Worm (Caenorhabditis elegans) whole organism, mixed stage, embryonic: ENCODE data around the gene C07H6.2.

Source experiments
- bed-3 ChIP-seq: fragments of 200-800 bp; sonication (Bioruptor generic); optimal IDR thresholded peaks from 3 replicates; lab custom pipeline; 2018; ENCODE audit warnings: mild to moderate bottlenecking, missing genetic modification characterization, moderate library complexity, missing compliant biosample characterization
- blmp-1 ChIP-seq: fragments of 150-350 bp; optimal IDR thresholded peaks from 2 replicates; lab custom pipeline; 2014; ENCODE audit warnings: missing biosample characterization, missing genetic modification characterization
- ceh-39 ChIP-seq: fragments of 150-350 bp; optimal IDR thresholded peaks from 2 replicates; lab custom pipeline; 2014; ENCODE audit warnings: missing biosample characterization, missing genetic modification characterization
- ceh-43 ChIP-seq: fragments of 200-800 bp; sonication (Bioruptor generic); optimal IDR thresholded peaks from 2 replicates; lab custom pipeline; 2018; ENCODE audit warnings: mild to moderate bottlenecking, missing genetic modification characterization, moderate library complexity, missing compliant biosample characterization
- ceh-83 ChIP-seq: fragments of 200-800 bp; sonication (Bioruptor generic); optimal IDR thresholded peaks from 2 replicates; lab custom pipeline; 2018; ENCODE audit warnings: mild to moderate bottlenecking, missing genetic modification characterization, missing compliant biosample characterization
- ces-1 ChIP-seq: fragments of 150-350 bp; optimal IDR thresholded peaks from 2 replicates; lab custom pipeline; 2014; ENCODE audit warnings: missing biosample characterization, missing genetic modification reagents, missing genetic modification characterization
- cnd-1 ChIP-seq: fragments of 200-800 bp; sonication (Bioruptor generic); optimal IDR thresholded peaks from 2 replicates; lab custom pipeline; 2018; ENCODE audit warnings: mild to moderate bottlenecking, missing genetic modification characterization, missing compliant biosample characterization
- elt-1 ChIP-seq: sonication (generic microtip); optimal IDR thresholded peaks from 2 replicates; lab custom pipeline; 2017; ENCODE audit warnings: missing genetic modification characterization, mild to moderate bottlenecking, missing compliant biosample characterization, antibody characterized with exemption, moderate library complexity, borderline replicate concordance; ENCODE audit not compliant: insufficient read depth
- elt-3 ChIP-seq: fragments of 150-350 bp; optimal IDR thresholded peaks from 2 replicates; lab custom pipeline; 2014; ENCODE audit warnings: missing biosample characterization, missing genetic modification characterization
- flh-1 ChIP-seq: fragments of 200-800 bp; sonication (Bioruptor generic); optimal IDR thresholded peaks from 2 replicates; lab custom pipeline; 2018; ENCODE audit warnings: mild to moderate bottlenecking, missing genetic modification characterization, moderate library complexity, missing compliant biosample characterization
- ham-2 ChIP-seq: fragments of 200-800 bp; sonication (Bioruptor generic); optimal IDR thresholded peaks from 2 replicates; lab custom pipeline; 2018; ENCODE audit warnings: mild to moderate bottlenecking, missing genetic modification characterization, missing compliant biosample characterization
- hlh-1 ChIP-seq: fragments of 150-350 bp; optimal IDR thresholded peaks from 2 replicates; lab custom pipeline; 2014; ENCODE audit warnings: missing biosample characterization, missing genetic modification reagents, missing genetic modification characterization
- lin-13 ChIP-seq: fragments of 150-350 bp; optimal IDR thresholded peaks from 2 replicates; lab custom pipeline; 2014; ENCODE audit warnings: missing biosample characterization, missing genetic modification characterization
- lsy-2 ChIP-seq: fragments of 150-350 bp; optimal IDR thresholded peaks from 2 replicates; lab custom pipeline; 2014; ENCODE audit warnings: missing biosample characterization, missing genetic modification characterization
- mab-5 ChIP-seq: fragments of 150-350 bp; optimal IDR thresholded peaks from 2 replicates; lab custom pipeline; 2014; ENCODE audit warnings: missing biosample characterization, missing genetic modification characterization
- mep-1 ChIP-seq: fragments of 150-350 bp; optimal IDR thresholded peaks from 2 replicates; lab custom pipeline; 2017; ENCODE audit warnings: missing biosample characterization, missing genetic modification reagents, missing genetic modification characterization, inconsistent platforms
- nhr-12 ChIP-seq: fragments of 150-350 bp; optimal IDR thresholded peaks from 2 replicates; lab custom pipeline; 2014; ENCODE audit warnings: missing biosample characterization, missing genetic modification characterization
- nhr-237 ChIP-seq: fragments of 150-350 bp; optimal IDR thresholded peaks from 2 replicates; lab custom pipeline; 2014; ENCODE audit warnings: missing biosample characterization, missing genetic modification characterization
- nhr-28 ChIP-seq: fragments of 150-350 bp; optimal IDR thresholded peaks from 2 replicates; lab custom pipeline; 2014; ENCODE audit warnings: missing biosample characterization, missing genetic modification characterization
- nhr-76 ChIP-seq: sonication (generic microtip); optimal IDR thresholded peaks from 2 replicates; lab custom pipeline; 2017; ENCODE audit warnings: missing biosample characterization, missing genetic modification characterization
- pha-4 ChIP-seq: fragments of 150-350 bp; optimal IDR thresholded peaks from 2 replicates; lab custom pipeline; 2018; ENCODE audit warnings: missing biosample characterization, missing genetic modification reagents, missing genetic modification characterization
- sem-2 ChIP-seq: fragments of 200-800 bp; sonication (Bioruptor generic); optimal IDR thresholded peaks from 2 replicates; lab custom pipeline; 2018; ENCODE audit warnings: mild to moderate bottlenecking, missing genetic modification characterization, missing compliant biosample characterization
- sptf-1 ChIP-seq: sonication (generic microtip); optimal IDR thresholded peaks from 2 replicates; lab custom pipeline; 2017; ENCODE audit warnings: mild to moderate bottlenecking, missing genetic modification characterization, moderate library complexity, missing compliant biosample characterization
- tbx-8 ChIP-seq: fragments of 200-800 bp; sonication (Bioruptor generic); optimal IDR thresholded peaks from 2 replicates; lab custom pipeline; 2018; ENCODE audit warnings: mild to moderate bottlenecking, missing genetic modification characterization, moderate library complexity, missing compliant biosample characterization
- unc-120 ChIP-seq: sonication (generic microtip); optimal IDR thresholded peaks from 2 replicates; lab custom pipeline; 2017; ENCODE audit warnings: missing genetic modification characterization, missing compliant biosample characterization; ENCODE audit not compliant: poor library complexity, severe bottlenecking
- unc-39 ChIP-seq: fragments of 150-350 bp; optimal IDR thresholded peaks from 2 replicates; lab custom pipeline; 2014; ENCODE audit warnings: missing biosample characterization, missing genetic modification characterization
- unc-62 ChIP-seq: fragments of 150-350 bp; optimal IDR thresholded peaks from 2 replicates; lab custom pipeline; 2014; ENCODE audit warnings: missing biosample characterization, missing genetic modification reagents, missing genetic modification characterization
- zip-8 ChIP-seq: fragments of 150-350 bp; optimal IDR thresholded peaks from 2 replicates; lab custom pipeline; 2014; ENCODE audit warnings: missing biosample characterization, missing genetic modification characterization
- ztf-11 ChIP-seq: fragments of 150-350 bp; optimal IDR thresholded peaks from 2 replicates; lab custom pipeline; 2014; ENCODE audit warnings: missing biosample characterization, missing genetic modification characterization

The C07H6.2 gene

DNA sequence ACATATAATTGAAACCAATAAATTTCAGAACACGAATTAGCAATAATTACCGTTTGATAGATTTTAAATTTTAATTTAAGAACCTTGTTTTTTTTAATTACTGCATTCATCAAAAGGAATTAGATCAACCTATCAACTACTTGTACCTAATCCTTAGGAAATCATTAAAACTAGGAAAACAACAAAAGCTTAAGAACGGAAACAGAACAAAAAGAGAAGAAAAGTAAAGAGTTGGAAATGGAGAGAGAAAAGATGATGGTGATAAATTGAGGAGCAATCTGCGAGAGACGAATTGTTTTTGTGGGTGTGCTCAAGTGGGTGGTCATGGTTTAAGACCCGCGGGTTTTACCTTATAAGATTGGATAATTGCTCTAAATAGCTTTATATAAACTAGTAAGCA lies 14.5 kb downstream of the C07H6.2 start:
- TF ChIP-seq tbx-8 (GFP tag; lab: Kevin White, UChicago) (no peak), mab-5 (tag; lab: Kevin White, UChicago) (no peak), unc-120 (tag; lab: Kevin White, UChicago) (no peak)

DNA sequence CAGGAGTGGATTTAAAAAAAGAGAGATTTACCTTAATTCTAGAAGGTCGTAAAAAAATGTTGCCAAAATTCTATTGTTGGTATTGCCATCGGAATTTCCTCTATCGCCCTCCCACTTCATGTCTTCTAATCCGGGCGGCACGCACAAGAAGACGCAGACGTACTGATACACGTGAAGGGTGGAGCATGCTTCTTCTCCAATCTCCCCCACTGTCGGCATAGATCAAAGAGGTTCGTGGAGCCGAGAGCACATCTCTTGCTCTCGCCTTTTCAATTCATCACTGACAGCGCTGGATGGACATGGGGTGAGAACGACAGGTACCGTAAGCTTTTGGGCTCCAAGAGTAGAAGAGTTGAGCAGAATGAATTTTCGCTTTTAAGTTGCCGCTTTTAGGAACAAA lies 15.8 kb downstream of the C07H6.2 start, which contains the start of gene lin-39:
lin-39 (minus strand) TSS at position 74 of the 400 bp plus-strand sequence.
- TF ChIP-seq ces-1 (no peak), ceh-43 (GFP tag; lab: Kevin White, UChicago) (no peak), unc-62 (GFP tag; lab: Kevin White, UChicago) (peak; percentile 44)

DNA sequence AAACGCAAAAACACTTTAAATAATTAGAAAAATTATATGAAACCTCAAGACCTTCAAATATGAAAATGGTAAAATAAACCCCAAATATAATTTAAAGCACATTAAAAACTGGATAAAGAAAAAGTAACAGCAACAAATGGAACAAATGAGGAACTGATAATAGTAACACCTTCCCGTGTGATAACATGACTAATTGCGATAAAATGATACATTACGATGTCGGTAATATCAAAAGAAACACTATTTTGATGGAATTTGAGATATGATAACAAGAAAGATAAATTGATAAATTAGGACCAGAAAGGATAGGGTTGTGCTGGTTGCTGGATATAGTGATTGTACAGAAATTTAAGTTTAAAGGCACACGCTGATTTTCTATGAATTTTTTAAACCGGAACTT lies 21.2 kb downstream of the C07H6.2 start:
- no peak for TF ChIP-seq nhr-237 (tag; lab: Kevin White, UChicago)
- no peak for TF ChIP-seq lin-13 (tag; lab: Kevin White, UChicago)
- TF ChIP-seq mep-1 (tag; lab: Kevin White, UChicago), result no peak
- no peak for TF ChIP-seq bed-3 (GFP tag; lab: Kevin White, UChicago)
- TF ChIP-seq mab-5 (tag; lab: Kevin White, UChicago), result no peak
- TF ChIP-seq cnd-1 (tag; lab: Kevin White, UChicago), result no peak
- TF ChIP-seq nhr-12 (tag; lab: Kevin White, UChicago), result no peak
- TF ChIP-seq elt-3 (tag; lab: Kevin White, UChicago), result no peak
- TF ChIP-seq ceh-83, result no peak
- TF ChIP-seq flh-1, result no peak
- no peak for TF ChIP-seq elt-1
- no peak for TF ChIP-seq lsy-2 (tag; lab: Kevin White, UChicago)
- TF ChIP-seq nhr-28 (tag; lab: Kevin White, UChicago), result no peak
- no peak for TF ChIP-seq sptf-1 (tag; lab: Kevin White, UChicago)
- no peak for TF ChIP-seq ztf-11 (tag; lab: Kevin White, UChicago)
- no peak for TF ChIP-seq unc-120 (tag; lab: Kevin White, UChicago)
- no peak for TF ChIP-seq ces-1
- TF ChIP-seq blmp-1 (tag; lab: Kevin White, UChicago), result no peak
- TF ChIP-seq ceh-43 (GFP tag; lab: Kevin White, UChicago), result no peak

DNA sequence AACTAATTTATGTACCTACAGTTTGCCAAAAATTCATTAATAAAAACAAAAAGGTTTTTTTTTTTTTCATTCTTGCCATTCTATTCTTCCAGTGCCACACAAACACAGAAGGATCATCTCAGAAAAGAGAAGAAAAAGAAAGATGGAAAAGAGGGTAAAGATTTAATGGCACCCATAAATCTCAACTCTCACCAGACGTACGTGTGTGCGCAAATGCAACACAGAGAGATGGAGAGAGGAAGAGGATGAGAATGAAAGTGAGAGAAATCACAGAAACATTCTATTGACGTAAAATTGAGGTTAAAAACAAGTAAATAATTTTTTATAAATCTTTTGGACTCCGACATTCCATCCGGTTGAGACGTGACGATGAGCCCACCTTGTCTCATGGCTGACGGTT lies 23.4 kb downstream of the C07H6.2 start:
- peak; percentile 71 for TF ChIP-seq hlh-1 (tag; lab: Kevin White, UChicago)
- peak; percentile 1 for TF ChIP-seq unc-120 (tag; lab: Kevin White, UChicago)
- peak; percentile 82 for TF ChIP-seq unc-62 (GFP tag; lab: Kevin White, UChicago)
- TF ChIP-seq mab-5 (tag; lab: Kevin White, UChicago), result peak; percentile 61
- no peak for TF ChIP-seq ceh-83
- no peak for TF ChIP-seq ceh-39 (tag; lab: Kevin White, UChicago)

DNA sequence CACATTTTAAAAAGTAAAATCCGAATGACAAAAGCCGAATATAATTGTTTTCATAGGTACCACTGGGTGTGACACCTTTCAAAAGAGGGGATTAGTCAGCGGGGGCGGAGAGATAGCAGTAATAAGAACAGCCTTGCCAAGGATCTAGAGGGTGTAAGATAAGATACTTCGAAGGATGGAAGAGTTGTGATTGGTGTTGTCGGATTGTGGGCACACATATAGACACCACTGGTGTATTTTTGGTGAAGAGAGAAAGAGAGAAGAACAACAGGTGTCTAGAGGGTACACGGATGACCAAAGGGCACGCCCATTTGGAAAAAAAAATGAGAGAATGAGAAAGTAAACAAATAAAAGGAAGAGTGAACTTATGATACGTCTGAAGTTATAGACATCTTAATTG lies 24.4 kb downstream of the C07H6.2 start:
- TF ChIP-seq hlh-1 (tag; lab: Kevin White, UChicago) (peak; percentile 93), sem-2 (GFP tag; lab: Kevin White, UChicago) (no peak), zip-8 (no peak), ces-1 (no peak), ham-2 (GFP tag; lab: Kevin White, UChicago) (no peak), ceh-83 (no peak), unc-62 (GFP tag; lab: Kevin White, UChicago) (peak; percentile 74), mep-1 (tag; lab: Kevin White, UChicago) (no peak), nhr-237 (tag; lab: Kevin White, UChicago) (no peak), ceh-43 (GFP tag; lab: Kevin White, UChicago) (no peak), nhr-76 (tag; lab: Kevin White, UChicago) (no peak), mab-5 (tag; lab: Kevin White, UChicago) (no peak), nhr-12 (tag; lab: Kevin White, UChicago) (no peak), sptf-1 (tag; lab: Kevin White, UChicago) (no peak), unc-39 (tag; lab: Kevin White, UChicago) (no peak), nhr-28 (tag; lab: Kevin White, UChicago) (no peak), ztf-11 (tag; lab: Kevin White, UChicago) (no peak), blmp-1 (tag; lab: Kevin White, UChicago) (no peak), unc-120 (tag; lab: Kevin White, UChicago) (peak; percentile 83), pha-4 (tag; lab: Kevin White, UChicago) (no peak)
